Worm (Caenorhabditis elegans): ENCODE data around the gene nhr-36.

nhr-36 gene

ce11 chrV:9260411-9260810 is 981 bp downstream of the nhr-36 start:
- no peak for TF ChIP-seq ztf-11 (tag; optimal IDR thresholded peaks at IDR 0.05)
- no peak for TF ChIP-seq nhr-23 (tag; optimal IDR thresholded peaks at IDR 0.05)
- no peak for TF ChIP-seq nfya-1 (tag; optimal IDR thresholded peaks at IDR 0.05; ENCODE audit: insufficient read depth)
- TF ChIP-seq lin-39 (tag; optimal IDR thresholded peaks at IDR 0.05), result no peak

DNA sequence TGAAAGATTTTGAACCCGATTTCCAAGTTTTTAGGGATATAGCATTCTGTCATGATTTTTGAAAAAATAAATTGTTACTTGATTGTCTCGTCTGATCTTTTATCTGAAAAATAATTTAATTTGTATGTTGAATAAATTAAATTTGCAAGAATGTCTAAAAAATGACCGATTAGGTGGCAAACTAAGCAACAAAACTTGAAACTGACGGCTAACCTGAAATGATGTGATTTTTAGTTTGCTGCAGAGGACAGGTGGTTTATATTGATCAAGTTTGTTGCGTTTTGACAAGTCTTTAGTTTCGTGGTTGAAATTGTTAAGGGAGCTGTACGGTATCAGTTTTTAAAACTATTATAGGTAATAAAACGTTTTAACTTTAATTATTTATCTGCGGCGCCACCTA is 3.9 kb downstream of the nhr-36 start, which contains the start of gene F07C3.16:
TSS of gene F07C3.16 (minus strand) at position 101 of the 400 bp plus-strand sequence.
- no peak for TF ChIP-seq fkh-2 (tag; optimal IDR thresholded peaks at IDR 0.05)
- no peak for TF ChIP-seq lin-39 (tag; optimal IDR thresholded peaks at IDR 0.05)
- no peak for TF ChIP-seq unc-39 (tag; optimal IDR thresholded peaks at IDR 0.05)
- TF ChIP-seq nhr-77 (tag; optimal IDR thresholded peaks at IDR 0.05), result no peak
- no peak for TF ChIP-seq unc-62 (GFP tag; optimal IDR thresholded peaks at IDR 0.05)
- no peak for TF ChIP-seq jun-1 (tag; optimal IDR thresholded peaks at IDR 0.05)
- no peak for TF ChIP-seq mml-1 (tag; optimal IDR thresholded peaks at IDR 0.05)
- no peak for TF ChIP-seq nhr-12 (tag; optimal IDR thresholded peaks at IDR 0.05)
- no peak for TF ChIP-seq R02D3.7 (tag; optimal IDR thresholded peaks at IDR 0.05)
- no peak for TF ChIP-seq ztf-4 (tag; optimal IDR thresholded peaks at IDR 0.05)
- TF ChIP-seq aly-2 (tag; optimal IDR thresholded peaks at IDR 0.05), result no peak
- TF ChIP-seq lsy-12 (tag; optimal IDR thresholded peaks at IDR 0.05), result no peak
- no peak for TF ChIP-seq pqm-1 (tag; optimal IDR thresholded peaks at IDR 0.05)
- no peak for TF ChIP-seq nhr-237 (tag; optimal IDR thresholded peaks at IDR 0.05)
- TF ChIP-seq nhr-67 (tag; optimal IDR thresholded peaks at IDR 0.05), result no peak

DNA sequence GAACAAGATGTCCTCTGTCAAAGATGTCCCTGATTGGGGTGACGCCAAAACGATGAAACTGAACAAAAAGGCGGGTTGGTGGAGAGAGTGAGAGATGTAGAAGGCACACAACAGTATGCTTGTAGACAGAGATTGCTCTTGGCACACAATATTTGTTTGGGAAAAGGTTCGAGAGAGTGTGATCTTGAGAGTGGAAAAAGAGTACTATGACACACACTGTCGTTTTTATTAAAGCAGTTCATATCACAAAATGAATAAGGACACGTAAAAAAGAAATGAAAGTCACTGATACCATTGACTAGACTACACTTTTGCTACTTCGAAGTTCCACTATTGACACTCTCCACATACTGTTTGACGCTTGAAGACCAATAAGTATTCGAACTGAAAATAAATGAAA is 5.9 kb downstream of the nhr-36 start:
- TF ChIP-seq pha-4 (tag; optimal IDR thresholded peaks at IDR 0.05), result peak; percentile 79
- TF ChIP-seq nhr-12 (tag; optimal IDR thresholded peaks at IDR 0.05), result no peak
- TF ChIP-seq ceh-28 (tag; optimal IDR thresholded peaks at IDR 0.05), result no peak
- peak; percentile 92 for TF ChIP-seq elt-2 (tag; optimal IDR thresholded peaks at IDR 0.05)
- peak; percentile 85 for TF ChIP-seq pqm-1 (tag; optimal IDR thresholded peaks at IDR 0.05)

DNA sequence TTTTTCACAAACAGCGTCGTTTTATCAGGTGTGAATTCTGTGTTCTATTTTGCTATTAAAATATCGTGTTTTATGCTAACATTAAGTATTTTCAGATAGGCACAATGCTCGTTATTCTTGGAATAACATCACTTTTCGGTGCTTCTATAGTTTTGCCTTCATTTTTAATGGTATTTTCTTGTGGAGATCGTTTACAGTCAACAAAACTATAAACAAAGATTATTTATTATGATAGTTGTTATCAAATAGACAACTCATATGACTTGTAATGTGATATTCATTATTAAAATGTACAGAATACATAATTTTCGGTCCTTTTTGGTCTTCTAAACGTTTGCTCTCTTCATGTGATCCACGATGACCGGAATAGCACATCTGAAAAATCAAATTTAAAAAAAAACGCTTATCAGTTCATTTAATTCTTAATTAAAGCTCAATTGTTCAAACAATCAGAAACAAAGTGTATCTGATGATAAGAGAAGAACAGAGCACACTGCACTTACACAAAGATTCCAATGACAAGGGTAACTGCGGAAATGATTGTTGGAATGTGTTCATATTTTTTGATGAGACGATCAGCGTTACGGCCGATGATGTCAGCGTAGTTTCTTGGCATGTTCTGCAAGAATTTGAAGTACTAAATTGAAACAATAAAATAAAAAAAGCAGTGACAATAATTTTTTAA is 7.2 kb downstream of the nhr-36 start, which contains the start of gene F07C3.9:
TSS of gene F07C3.9 (minus strand) at position 635 of the 685 bp plus-strand sequence.
- TF ChIP-seq lsy-12 (tag; optimal IDR thresholded peaks at IDR 0.05) (no peak), pha-4 (tag; optimal IDR thresholded peaks at IDR 0.05) (peak; percentile 60), jun-1 (tag; optimal IDR thresholded peaks at IDR 0.05) (no peak), nhr-77 (tag; optimal IDR thresholded peaks at IDR 0.05) (no peak), elt-2 (tag; optimal IDR thresholded peaks at IDR 0.05) (peak; percentile 87), lin-15B (tag; optimal IDR thresholded peaks at IDR 0.05) (no peak), unc-62 (GFP tag; optimal IDR thresholded peaks at IDR 0.05) (no peak), pqm-1 (tag; optimal IDR thresholded peaks at IDR 0.05) (peak; percentile 95), R02D3.7 (tag; optimal IDR thresholded peaks at IDR 0.05) (no peak), ama-1 (optimal IDR thresholded peaks at IDR 0.05) (no peak), nfya-1 (tag; optimal IDR thresholded peaks at IDR 0.05; ENCODE audit: insufficient read depth) (no peak), egl-5 (tag; optimal IDR thresholded peaks at IDR 0.05) (no peak), ZK546.5 (tag; optimal IDR thresholded peaks at IDR 0.05) (no peak), elt-1 (tag; optimal IDR thresholded peaks at IDR 0.05) (no peak)

- TF ChIP-seq hmg-11 (tag; optimal IDR thresholded peaks at IDR 0.05) (no peak), zag-1 (tag; optimal IDR thresholded peaks at IDR 0.05) (no peak), nhr-11 (tag; optimal IDR thresholded peaks at IDR 0.05) (no peak), nhr-76 (tag; optimal IDR thresholded peaks at IDR 0.05) (no peak), nhr-43 (tag; optimal IDR thresholded peaks at IDR 0.05; ENCODE audit: poor library complexity, severe bottlenecking) (no peak), mdl-1 (tag; optimal IDR thresholded peaks at IDR 0.05) (no peak), mml-1 (tag; optimal IDR thresholded peaks at IDR 0.05) (no peak), ama-1 (optimal IDR thresholded peaks at IDR 0.05) (no peak), egl-27 (tag; optimal IDR thresholded peaks at IDR 0.05) (no peak), lsy-12 (tag; optimal IDR thresholded peaks at IDR 0.05) (no peak), elt-2 (tag; optimal IDR thresholded peaks at IDR 0.05) (no peak), elt-3 (tag; optimal IDR thresholded peaks at IDR 0.05) (no peak), nhr-28 (tag; optimal IDR thresholded peaks at IDR 0.05) (no peak), ztf-4 (tag; optimal IDR thresholded peaks at IDR 0.05) (no peak), nhr-237 (tag; optimal IDR thresholded peaks at IDR 0.05) (no peak)
These were observed 11.5 kb downstream of the nhr-36 start, which contains the start of gene ptd-2 for ce11 chrV:9249932-9250331. Gene ptd-2, plus strand, starts transcription at chrV:9250232.

Data from whole organism, L3 larva.